Worm (Caenorhabditis elegans) whole organism, late embryonic: ENCODE results near the gene ceh-19.

Experiments used
- ceh-19 ChIP-seq: fragments of 200-800 bp; sonication (Bioruptor generic); optimal IDR thresholded peaks from 2 replicates; lab custom pipeline; 2018; ENCODE audit warnings: mild to moderate bottlenecking, missing genetic modification characterization, missing compliant biosample characterization
- elt-2 ChIP-seq: sonication (generic microtip); optimal IDR thresholded peaks from 2 replicates; lab custom pipeline; 2016; ENCODE audit warnings: missing genetic modification reagents, missing genetic modification characterization, missing compliant biosample characterization
- nfya-1 ChIP-seq: sonication (generic microtip); optimal IDR thresholded peaks from 2 replicates; lab custom pipeline; 2017; ENCODE audit warnings: missing genetic modification characterization, mild to moderate bottlenecking, missing compliant biosample characterization, antibody characterized with exemption, moderate library complexity
- sox-2 ChIP-seq: fragments of 200-800 bp; sonication (Bioruptor generic); IDR thresholded peaks from 2 replicates; pipeline ENCODE4 v1.3.6; 2022; ENCODE audit warnings: missing genetic modification reagents, missing genetic modification characterization, missing compliant biosample characterization

DNA sequence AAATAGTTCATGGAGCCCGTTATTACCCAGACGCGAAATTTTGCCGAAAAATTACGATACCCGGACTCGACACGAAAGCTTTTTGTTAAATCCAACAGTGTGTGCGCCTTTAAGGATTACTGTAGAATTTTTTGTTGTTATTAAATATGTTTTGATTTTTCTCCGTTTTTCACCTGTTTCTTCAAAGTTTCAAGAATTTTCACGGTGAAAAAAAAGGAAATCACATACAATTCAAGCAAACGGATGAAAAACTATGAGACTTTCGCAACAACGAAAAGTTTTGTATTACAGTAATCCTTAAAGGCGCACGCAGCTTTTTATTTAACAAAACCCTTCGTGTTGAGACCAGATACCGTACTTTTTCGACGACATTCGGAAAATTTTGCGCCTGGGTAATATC lies 1.7 kb downstream of the ceh-19 start:
- TF ChIP-seq sox-2 = no peak
- no peak for TF ChIP-seq elt-2
- TF ChIP-seq nfya-1 = no peak
- TF ChIP-seq ceh-19 (GFP tag; lab: Kevin White, UChicago) = no peak
